Worm (Caenorhabditis elegans): Measurements from ENCODE around the gene C24D10.49.

The C24D10.49 gene

DNA sequence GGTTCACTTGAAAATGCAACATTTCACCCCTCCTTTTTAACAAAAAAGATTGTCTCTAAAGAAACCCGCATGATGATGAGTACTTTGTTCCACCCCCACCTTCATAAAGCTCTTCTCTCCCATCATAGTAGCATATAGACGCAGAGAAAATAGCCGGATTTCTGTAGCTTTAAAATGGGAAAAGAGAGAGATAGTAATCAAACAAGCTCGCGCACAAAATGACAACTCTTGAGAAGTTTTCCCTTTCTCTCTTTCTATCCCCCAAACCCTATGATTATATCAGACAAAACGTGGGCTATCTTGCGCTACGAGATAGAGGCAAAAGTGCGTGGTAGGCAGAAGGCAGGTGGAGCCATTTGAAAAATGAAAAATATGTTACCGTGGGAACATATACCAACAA, 45.4 kb upstream of the C24D10.49 start:
- TF ChIP-seq hsf-1 (GFP tag; IDR thresholded peaks at IDR 0.05) (no peak), Y79H2A.3 (GFP tag; conservative IDR thresholded peaks at IDR 0.05) (no peak), ztf-18 (tag; optimal IDR thresholded peaks at IDR 0.05) (no peak), attf-6 (GFP tag; IDR thresholded peaks at IDR 0.05) (no peak), cebp-1 (GFP tag; IDR thresholded peaks at IDR 0.05) (no peak), cebp-1 (tag; optimal IDR thresholded peaks at IDR 0.05) (no peak), mes-4 (tag; optimal IDR thresholded peaks at IDR 0.05) (no peak), T07F8.4 (tag; optimal IDR thresholded peaks at IDR 0.05) (no peak), snpc-4 (GFP tag; optimal IDR thresholded peaks at IDR 0.05) (no peak), snpc-4 (tag; optimal IDR thresholded peaks at IDR 0.05) (no peak)

DNA sequence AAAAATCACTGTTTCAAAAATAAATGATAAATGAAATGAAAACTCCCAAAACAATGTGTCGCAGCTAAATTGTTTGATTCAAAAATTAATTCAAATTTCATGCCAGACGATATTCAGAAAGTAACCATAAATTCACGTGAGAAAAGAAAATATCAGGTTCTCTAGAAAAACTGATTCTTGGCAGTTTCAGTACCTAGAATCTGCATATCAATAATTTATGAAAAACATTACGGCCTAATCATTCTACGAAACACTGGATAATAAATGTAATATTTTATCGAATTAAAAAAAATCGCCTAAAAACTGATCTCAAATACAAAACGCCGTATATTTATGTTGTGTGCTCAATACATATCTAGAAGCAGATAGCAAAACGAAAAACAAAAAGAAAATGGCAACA, 43.7 kb upstream of the C24D10.49 start:
- TF ChIP-seq attf-6 (GFP tag; IDR thresholded peaks at IDR 0.05) (no peak), ztf-26 (tag; optimal IDR thresholded peaks at IDR 0.05) (no peak), nhr-179 (tag; optimal IDR thresholded peaks at IDR 0.05) (no peak)

DNA sequence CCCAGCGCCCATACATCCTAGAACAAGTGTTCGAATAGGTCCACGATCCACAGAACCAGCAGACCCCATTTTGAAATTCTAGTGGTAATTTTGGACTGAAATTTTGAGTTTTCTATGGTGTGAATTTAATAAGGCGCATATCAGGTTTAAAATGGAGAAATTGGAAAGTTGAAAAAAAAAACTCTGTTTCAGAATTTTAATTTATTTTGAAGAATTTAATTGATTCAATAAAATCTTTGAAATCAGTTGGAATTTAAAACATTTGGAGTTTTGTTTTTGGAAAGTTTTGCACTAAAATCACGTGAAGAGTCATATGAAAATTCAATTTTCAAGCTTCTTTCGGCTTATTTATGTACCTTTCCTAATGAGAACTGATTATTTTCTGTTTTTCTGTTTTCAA, 38.4 kb upstream of the C24D10.49 start, which contains the start of gene gpa-18:
Gene gpa-18, minus strand, starts transcription at position 101 of the 400 bp plus-strand sequence.
- TF ChIP-seq rcor-1 (GFP tag; IDR thresholded peaks at IDR 0.05) (no peak), nhr-179 (tag; optimal IDR thresholded peaks at IDR 0.05) (no peak), ceh-58 (GFP tag; IDR thresholded peaks at IDR 0.05) (no peak), lir-1 (GFP tag; conservative IDR thresholded peaks at IDR 0.05) (no peak), somi-1 (GFP tag; optimal IDR thresholded peaks at IDR 0.05) (no peak), ZK185.1 (tag; optimal IDR thresholded peaks at IDR 0.05; ENCODE audit: poor library complexity, severe bottlenecking) (no peak), zfh-2 (GFP tag; conservative IDR thresholded peaks at IDR 0.05) (no peak)

DNA sequence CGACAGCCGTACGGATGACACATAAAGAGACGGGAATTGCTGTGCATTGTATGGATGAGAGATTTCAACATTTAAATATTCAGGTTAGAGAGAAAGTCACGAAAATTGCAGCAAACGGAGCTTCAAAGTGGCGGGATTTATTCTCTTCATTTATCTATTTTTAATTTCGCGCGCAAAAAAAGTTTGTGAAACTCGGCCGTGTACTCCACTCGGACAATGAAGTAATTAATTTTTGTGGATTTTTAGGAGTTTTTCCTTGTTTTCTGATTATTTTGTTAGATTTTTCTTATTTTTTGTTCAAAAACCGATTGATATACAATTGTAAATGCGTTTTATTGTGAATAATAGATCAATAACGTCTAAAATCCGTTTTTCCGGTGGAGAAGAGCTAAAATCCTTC, 30.9 kb upstream of the C24D10.49 start:
- peak; percentile 65 for TF ChIP-seq lin-54 (GFP tag; optimal IDR thresholded peaks at IDR 0.05)
- peak in 1 of 3 experiments; percentile 67 for TF ChIP-seq lin-35 (GFP tag; optimal IDR thresholded peaks at IDR 0.05)
- peak; percentile 48 for TF ChIP-seq efl-1 (GFP tag; optimal IDR thresholded peaks at IDR 0.05)
- TF ChIP-seq nhr-179 (tag; optimal IDR thresholded peaks at IDR 0.05): no peak
- no peak for TF ChIP-seq let-526 (GFP tag; IDR thresholded peaks at IDR 0.05)
- no peak for TF ChIP-seq snpc-4 (GFP tag; optimal IDR thresholded peaks at IDR 0.05)
- TF ChIP-seq snpc-4 (tag; optimal IDR thresholded peaks at IDR 0.05): peak in 2 of 4 experiments; percentile 4 to 53
- no peak for TF ChIP-seq rec-8 (tag; optimal IDR thresholded peaks at IDR 0.05)
- TF ChIP-seq mcd-1 (GFP tag; IDR thresholded peaks at IDR 0.05): peak; percentile 39; the same call in 1 of the 2 replicates
- TF ChIP-seq tbp1 (GFP tag; optimal IDR thresholded peaks at IDR 0.05): peak; percentile 16
- no peak for TF ChIP-seq unc-62 (GFP tag; optimal IDR thresholded peaks at IDR 0.05)
- TF ChIP-seq athp-1 (tag; optimal IDR thresholded peaks at IDR 0.05): no peak

DNA sequence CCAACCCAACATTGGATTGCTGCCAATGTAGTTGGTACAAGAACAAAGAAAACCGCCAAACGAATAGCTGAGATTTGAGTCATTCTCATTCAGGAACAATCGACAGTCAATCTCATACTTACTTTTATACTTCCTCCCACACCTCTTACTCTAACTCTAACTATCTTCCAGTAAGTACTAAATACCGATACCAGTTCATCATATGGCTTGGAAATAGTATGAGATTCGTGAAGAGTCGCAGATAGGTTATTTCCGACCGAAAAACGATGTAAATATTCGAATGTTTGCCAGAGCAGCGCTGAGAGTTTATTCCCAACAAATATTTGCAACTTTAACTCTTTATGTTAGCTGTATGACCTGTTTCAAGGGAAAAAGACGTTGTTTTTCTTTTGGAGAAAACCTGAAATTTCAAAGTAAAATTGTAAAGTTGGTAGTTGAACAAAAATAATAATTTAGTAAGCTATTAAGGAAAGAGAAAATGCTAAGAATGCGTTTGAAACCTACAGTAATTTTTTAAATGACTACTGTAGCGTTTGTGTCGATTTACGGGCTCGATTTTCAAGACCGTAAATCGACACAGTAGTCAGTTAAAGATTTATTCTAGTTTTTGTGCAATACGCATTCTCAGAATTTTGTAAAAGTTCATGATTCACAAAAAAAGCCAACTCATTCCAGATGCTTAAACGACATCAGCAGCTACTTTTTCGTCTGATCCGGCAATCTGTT, 29.5 kb upstream of the C24D10.49 start, which contains the start of the genes W03F8.6 and mtrf-1L:
Gene W03F8.6, minus strand, starts transcription at position 101 of the 726 bp plus-strand sequence.
Gene mtrf-1L, plus strand, starts transcription at position 676 of the 726 bp plus-strand sequence.
- TF ChIP-seq mes-4 (tag; optimal IDR thresholded peaks at IDR 0.05) (no peak), pbrm-1 (GFP tag; IDR thresholded peaks at IDR 0.05) (no peak), aptf-2 (GFP tag; conservative IDR thresholded peaks at IDR 0.05) (no peak), T07F8.4 (tag; optimal IDR thresholded peaks at IDR 0.05) (no peak), ztf-28 (GFP tag; IDR thresholded peaks at IDR 0.05) (no peak), B0336.3 (GFP tag; IDR thresholded peaks at IDR 0.05) (no peak), nhr-27 (tag; optimal IDR thresholded peaks at IDR 0.05) (no peak), dox-1 (GFP tag; IDR thresholded peaks at IDR 0.05) (no peak), hmg-20 (GFP tag; IDR thresholded peaks at IDR 0.05) (no peak), akir-1 (GFP tag; optimal IDR thresholded peaks at IDR 0.05) (no peak), let-607 (tag; optimal IDR thresholded peaks at IDR 0.05) (no peak), Y79H2A.3 (GFP tag; conservative IDR thresholded peaks at IDR 0.05) (no peak), zim-3 (tag; optimal IDR thresholded peaks at IDR 0.05) (no peak)
